Fruit fly (Drosophila melanogaster) whole organism, adult: ENCODE results near the gene Trim9.

Source experiments
- CG11617 ChIP-seq: fragments of 200-800 bp; sonication (Bioruptor generic); optimal IDR thresholded peaks from 2 replicates; lab custom pipeline; 2017; ENCODE audit warnings: mild to moderate bottlenecking, missing biosample characterization, missing genetic modification reagents, missing genetic modification characterization
- CG12768 ChIP-seq: fragments of 200-800 bp; sonication (Bioruptor generic); optimal IDR thresholded peaks from 2 replicates; lab custom pipeline; 2017; ENCODE audit warnings: missing biosample characterization, missing genetic modification characterization, mild to moderate bottlenecking, moderate library complexity, missing genetic modification reagents
- CG14711 ChIP-seq: fragments of 200-800 bp; sonication (Bioruptor generic); optimal IDR thresholded peaks from 2 replicates; lab custom pipeline; 2018; ENCODE audit warnings: missing biosample characterization, mild to moderate bottlenecking, missing genetic modification characterization, moderate library complexity
- CG1620 ChIP-seq: fragments of 200-800 bp; sonication (Bioruptor generic); optimal IDR thresholded peaks from 2 replicates; lab custom pipeline; 2016; ENCODE audit warnings: missing biosample characterization, missing genetic modification characterization
- CG33017 ChIP-seq: fragments of 200-800 bp; sonication (Bioruptor generic); optimal IDR thresholded peaks from 2 replicates; lab custom pipeline; 2018; ENCODE audit warnings: missing biosample characterization, mild to moderate bottlenecking, missing genetic modification characterization, moderate library complexity
- CG5204 ChIP-seq: fragments of 200-800 bp; sonication (Bioruptor generic); optimal IDR thresholded peaks from 2 replicates; lab custom pipeline; 2016; ENCODE audit warnings: missing biosample characterization, missing genetic modification characterization
- CG7045 ChIP-seq: fragments of 200-800 bp; sonication (Bioruptor generic); optimal IDR thresholded peaks from 2 replicates; lab custom pipeline; 2017; ENCODE audit warnings: missing biosample characterization, mild to moderate bottlenecking, missing genetic modification characterization
- CG7101 ChIP-seq: fragments of 200-800 bp; sonication (Bioruptor generic); optimal IDR thresholded peaks from 2 replicates; lab custom pipeline; 2018; ENCODE audit warnings: missing biosample characterization, mild to moderate bottlenecking, missing genetic modification characterization, moderate library complexity
- Clk ChIP-seq: fragments of 200-800 bp; sonication (Bioruptor generic); optimal IDR thresholded peaks from 2 replicates; lab custom pipeline; 2017; ENCODE audit warnings: missing biosample characterization, missing genetic modification characterization
- Crg-1 ChIP-seq: fragments of 200-800 bp; sonication (Bioruptor generic); optimal IDR thresholded peaks from 2 replicates; lab custom pipeline; 2016; ENCODE audit warnings: missing biosample characterization, missing genetic modification characterization
- Hr96 ChIP-seq: fragments of 200-800 bp; sonication (Bioruptor generic); optimal IDR thresholded peaks from 2 replicates; lab custom pipeline; 2016; ENCODE audit warnings: missing biosample characterization, missing genetic modification characterization
- Mnt ChIP-seq: fragments of 200-800 bp; sonication (Bioruptor generic); optimal IDR thresholded peaks from 2 replicates; lab custom pipeline; 2016; ENCODE audit warnings: missing biosample characterization, mild to moderate bottlenecking, missing genetic modification characterization
- bab1 ChIP-seq: fragments of 200-800 bp; sonication (Bioruptor generic); optimal IDR thresholded peaks from 3 replicates; lab custom pipeline; 2019; ENCODE audit warnings: missing biosample characterization, mild to moderate bottlenecking, missing genetic modification characterization, moderate library complexity
- cic ChIP-seq: fragments of 200-800 bp; sonication (Bioruptor generic); optimal IDR thresholded peaks from 2 replicates; lab custom pipeline; 2017; ENCODE audit warnings: missing biosample characterization, mild to moderate bottlenecking, missing genetic modification characterization, moderate library complexity
- cnc ChIP-seq, 2 experiments: fragments of >200 bp; optimal IDR thresholded peaks; 2 replicates each; lab custom pipeline; 2017
- kay ChIP-seq: fragments of 200-800 bp; sonication (Bioruptor generic); peaks from one replicate; lab custom pipeline; 2016; ENCODE audit warnings: missing biosample characterization, missing genetic modification characterization, borderline replicate concordance
- ovo ChIP-seq: fragments of 200-800 bp; sonication (Bioruptor generic); optimal IDR thresholded peaks from 2 replicates; lab custom pipeline; 2016; ENCODE audit warnings: missing biosample characterization, missing genetic modification characterization
- pad ChIP-seq: fragments of 200-800 bp; sonication (Bioruptor generic); optimal IDR thresholded peaks from 3 replicates; lab custom pipeline; 2017; ENCODE audit warnings: missing biosample characterization, missing genetic modification characterization, mild to moderate bottlenecking, moderate library complexity, missing genetic modification reagents
- tj ChIP-seq: fragments of 200-800 bp; sonication (Bioruptor generic); optimal IDR thresholded peaks from 3 replicates; lab custom pipeline; 2017; ENCODE audit warnings: missing biosample characterization, mild to moderate bottlenecking, missing genetic modification characterization, moderate library complexity
- toe ChIP-seq: fragments of 200-800 bp; sonication (Bioruptor generic); optimal IDR thresholded peaks from 2 replicates; lab custom pipeline; 2016; ENCODE audit warnings: missing biosample characterization, missing genetic modification characterization

The Trim9 gene

dm6 chr2L:10516470-10517048 is 28.1 kb upstream of the Trim9 start:
- TF ChIP-seq tj (peak; percentile 55), Mnt (peak; percentile 86), CG7101 (peak; percentile 60), Hr96 (GFP tag; lab: Kevin White, UChicago) (peak; percentile 51), CG7045 (GFP tag; lab: Kevin White, UChicago) (peak; percentile 9), CG5204 (GFP tag; lab: Kevin White, UChicago) (peak; percentile 69), cnc (optimal IDR thresholded peaks at IDR 0.05; lab: Kevin White, UChicago) (no peak), CG12768 (GFP tag; lab: Kevin White, UChicago) (peak; percentile 54), toe (GFP tag; lab: Kevin White, UChicago) (peak; percentile 56), pad (GFP tag; lab: Kevin White, UChicago) (no peak), cic (GFP tag; lab: Kevin White, UChicago) (peak; percentile 60), CG14711 (no peak), Clk (GFP tag; lab: Kevin White, UChicago) (no peak), CG11617 (GFP tag; lab: Kevin White, UChicago) (peak; percentile 29), ovo (no peak), bab1 (GFP tag; lab: Kevin White, UChicago) (peak; percentile 45), kay (no peak), CG1620 (GFP tag; lab: Kevin White, UChicago) (peak; percentile 66), CG33017 (tag; lab: Kevin White, UChicago) (peak; percentile 60), Crg-1 (GFP tag; lab: Kevin White, UChicago) (no peak)

dm6 chr2L:10517085-10517484 is 27.6 kb upstream of the Trim9 start, which contains the start of the genes Fatp1 and Lrr47:
Gene Fatp1, minus strand, starts transcription at chr2L:10517218.
Gene Lrr47, plus strand, starts transcription at chr2L:10517335.
- TF ChIP-seq CG14711 (peak; percentile 45), ovo (peak; percentile 7), tj (no peak)

- TF ChIP-seq ovo (no peak), CG14711 (peak; percentile 53), CG7101 (peak; percentile 51)
These were observed 25.5 kb upstream of the Trim9 start for dm6 chr2L:10519225-10519624.

dm6 chr2L:10522174-10522893 is 22.3 kb upstream of the Trim9 start:
- TF ChIP-seq pad (GFP tag; lab: Kevin White, UChicago) (no peak), Mnt (no peak), Hr96 (GFP tag; lab: Kevin White, UChicago) (no peak), CG1620 (GFP tag; lab: Kevin White, UChicago) (no peak), CG11617 (GFP tag; lab: Kevin White, UChicago) (no peak), CG7101 (no peak), CG33017 (tag; lab: Kevin White, UChicago) (no peak), bab1 (GFP tag; lab: Kevin White, UChicago) (no peak), CG14711 (no peak), cic (GFP tag; lab: Kevin White, UChicago) (no peak), Crg-1 (GFP tag; lab: Kevin White, UChicago) (no peak), CG7045 (GFP tag; lab: Kevin White, UChicago) (no peak)

- peak; percentile 64 for TF ChIP-seq tj
- TF ChIP-seq toe (GFP tag; lab: Kevin White, UChicago): no peak
- peak; percentile 80 for TF ChIP-seq bab1 (GFP tag; lab: Kevin White, UChicago)
- peak; percentile 48 for TF ChIP-seq CG7101
- TF ChIP-seq Hr96 (GFP tag; lab: Kevin White, UChicago): no peak
- TF ChIP-seq CG7045 (GFP tag; lab: Kevin White, UChicago): peak; percentile 61
- no peak for TF ChIP-seq Crg-1 (GFP tag; lab: Kevin White, UChicago)
- TF ChIP-seq kay: no peak
- no peak for TF ChIP-seq cic (GFP tag; lab: Kevin White, UChicago)
- peak; percentile 4 for TF ChIP-seq CG5204 (GFP tag; lab: Kevin White, UChicago)
- peak; percentile 15 for TF ChIP-seq CG1620 (GFP tag; lab: Kevin White, UChicago)
- peak; percentile 10 for TF ChIP-seq CG11617 (GFP tag; lab: Kevin White, UChicago)
- no peak for TF ChIP-seq Clk (GFP tag; lab: Kevin White, UChicago)
- TF ChIP-seq pad (GFP tag; lab: Kevin White, UChicago): peak; percentile 26
- TF ChIP-seq CG12768 (GFP tag; lab: Kevin White, UChicago): no peak
- no peak for TF ChIP-seq ovo
- peak; percentile 66 for TF ChIP-seq CG14711
- TF ChIP-seq cnc (optimal IDR thresholded peaks at IDR 0.05; lab: Kevin White, UChicago): no peak
- TF ChIP-seq CG33017 (tag; lab: Kevin White, UChicago): peak; percentile 48
These were observed 17.6 kb upstream of the Trim9 start, which contains the start of gene Lip4 for dm6 chr2L:10526953-10527584. Gene Lip4, plus strand, starts transcription at chr2L:10527572.

- TF ChIP-seq kay (no peak), tj (peak; percentile 49), pad (GFP tag; lab: Kevin White, UChicago) (no peak), CG12768 (GFP tag; lab: Kevin White, UChicago) (no peak), bab1 (GFP tag; lab: Kevin White, UChicago) (no peak), Crg-1 (GFP tag; lab: Kevin White, UChicago) (no peak), cic (GFP tag; lab: Kevin White, UChicago) (peak; percentile 12), cnc (optimal IDR thresholded peaks at IDR 0.05; lab: Kevin White, UChicago) (no peak), CG1620 (GFP tag; lab: Kevin White, UChicago) (no peak), Clk (GFP tag; lab: Kevin White, UChicago) (no peak), CG7101 (no peak), CG5204 (GFP tag; lab: Kevin White, UChicago) (no peak), CG7045 (GFP tag; lab: Kevin White, UChicago) (no peak), CG33017 (tag; lab: Kevin White, UChicago) (no peak), CG11617 (GFP tag; lab: Kevin White, UChicago) (no peak), ovo (no peak), Mnt (no peak)
These were observed 15.7 kb upstream of the Trim9 start for dm6 chr2L:10528984-10529383.
